Worm (Caenorhabditis elegans) whole organism, early embryonic: ENCODE results near the gene ZK896.4.

Experiments
- F13C5.2 ChIP-seq: sonication (generic microtip); optimal IDR thresholded peaks from 2 replicates; lab custom pipeline; 2017; ENCODE audit warnings: mild to moderate bottlenecking, missing genetic modification characterization, inconsistent platforms, missing compliant biosample characterization
- aly-1 ChIP-seq: sonication (generic microtip); optimal IDR thresholded peaks from 2 replicates; lab custom pipeline; 2016; ENCODE audit warnings: missing genetic modification characterization, missing compliant biosample characterization
- ama-1 ChIP-seq: fragments of 150-350 bp; optimal IDR thresholded peaks from 2 replicates; lab custom pipeline; 2014
- ceh-13 ChIP-seq: fragments of 200-800 bp; sonication (Bioruptor generic); optimal IDR thresholded peaks from 2 replicates; lab custom pipeline; 2018; ENCODE audit warnings: mild to moderate bottlenecking, missing genetic modification characterization, missing compliant biosample characterization
- ets-7 ChIP-seq: sonication (generic microtip); optimal IDR thresholded peaks from 2 replicates; lab custom pipeline; 2016; ENCODE audit warnings: missing genotype, missing genetic modification characterization, missing compliant biosample characterization
- hmg-4 ChIP-seq: fragments of 200-800 bp; sonication (Bioruptor generic); optimal IDR thresholded peaks from 2 replicates; lab custom pipeline; 2018; ENCODE audit warnings: mild to moderate bottlenecking, missing genetic modification characterization, missing compliant biosample characterization
- hnd-1 ChIP-seq: sonication (generic microtip); optimal IDR thresholded peaks from 2 replicates; lab custom pipeline; 2016; ENCODE audit warnings: missing genetic modification characterization, missing compliant biosample characterization
- pes-1 ChIP-seq: fragments of 200-800 bp; sonication (Bioruptor generic); IDR thresholded peaks from 2 replicates; pipeline ENCODE4 v1.3.6; 2022; ENCODE audit warnings: missing genetic modification reagents, missing genetic modification characterization, missing compliant biosample characterization
- scrt-1 ChIP-seq: fragments of 200-800 bp; sonication (Bioruptor generic); IDR thresholded peaks from 2 replicates; pipeline ENCODE4 v1.3.6; 2022; ENCODE audit warnings: missing genetic modification characterization, missing compliant biosample characterization
- sea-1 ChIP-seq: fragments of 200-800 bp; sonication (Bioruptor generic); conservative IDR thresholded peaks from 2 replicates; pipeline ENCODE4 v1.3.6; 2022; ENCODE audit warnings: missing genetic modification characterization, missing compliant biosample characterization
- tbx-11 ChIP-seq: fragments of 200-800 bp; sonication (Bioruptor generic); IDR thresholded peaks from 2 replicates; pipeline ENCODE4 v1.3.6; 2022; ENCODE audit warnings: missing genetic modification characterization, missing compliant biosample characterization
- tra-4 ChIP-seq: sonication (generic microtip); optimal IDR thresholded peaks from 2 replicates; lab custom pipeline; 2017; ENCODE audit warnings: missing genetic modification characterization, missing compliant biosample characterization

ce11 chrIV:12893166-12893565 lies 10.1 kb upstream of the ZK896.4 start, which contains the start of gene K08D8.12:
- TF ChIP-seq hnd-1 (tag; lab: Kevin White, UChicago) (no peak), sea-1 (no peak), F13C5.2 (tag; lab: Kevin White, UChicago) (no peak), ceh-13 (GFP tag; lab: Kevin White, UChicago) (no peak), tbx-11 (no peak), aly-1 (tag; lab: Kevin White, UChicago) (no peak), pes-1 (GFP tag; lab: Robert Waterston, UW) (no peak), ets-7 (tag; lab: Kevin White, UChicago) (no peak), ama-1 (no peak), scrt-1 (no peak), tra-4 (no peak), hmg-4 (GFP tag; lab: Kevin White, UChicago) (no peak)
